Worm (Caenorhabditis elegans): ENCODE data around the gene F19C6.3.

F19C6.3 gene

DNA sequence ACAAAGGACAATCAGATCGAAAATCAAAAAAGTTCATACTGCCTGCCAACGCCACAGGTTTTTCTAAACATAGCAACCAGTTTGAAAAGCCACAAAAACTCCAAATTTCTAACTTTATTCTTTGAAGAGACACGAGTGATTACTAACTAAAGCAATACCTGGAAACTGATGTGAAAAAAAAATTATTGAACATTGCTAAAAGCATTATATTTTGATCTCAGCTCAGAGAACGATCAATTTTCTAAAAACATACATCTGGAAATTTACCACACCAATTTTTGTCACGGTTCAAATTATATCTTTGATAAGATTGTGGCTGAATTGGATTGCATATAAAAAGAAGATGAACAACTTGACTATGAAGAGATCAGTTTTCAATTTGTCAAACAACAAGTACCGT is 51.1 kb downstream of the F19C6.3 start:
- TF ChIP-seq pqm-1 (tag; optimal IDR thresholded peaks at IDR 0.05) (no peak), R02D3.7 (tag; optimal IDR thresholded peaks at IDR 0.05) (no peak), pha-4 (tag; optimal IDR thresholded peaks at IDR 0.05) (no peak), eor-1 (tag; optimal IDR thresholded peaks at IDR 0.05) (no peak), ceh-9 (tag; optimal IDR thresholded peaks at IDR 0.05) (no peak), jun-1 (tag; optimal IDR thresholded peaks at IDR 0.05) (no peak), ama-1 (optimal IDR thresholded peaks at IDR 0.05) (no peak), nhr-76 (tag; optimal IDR thresholded peaks at IDR 0.05) (no peak), ceh-82 (tag; optimal IDR thresholded peaks at IDR 0.05) (no peak), ZK546.5 (tag; optimal IDR thresholded peaks at IDR 0.05) (no peak), mdl-1 (tag; optimal IDR thresholded peaks at IDR 0.05) (no peak), egl-5 (tag; optimal IDR thresholded peaks at IDR 0.05) (no peak), nhr-77 (tag; optimal IDR thresholded peaks at IDR 0.05) (no peak), daf-12 (tag; optimal IDR thresholded peaks at IDR 0.05) (no peak), nhr-12 (tag; optimal IDR thresholded peaks at IDR 0.05) (no peak)

DNA sequence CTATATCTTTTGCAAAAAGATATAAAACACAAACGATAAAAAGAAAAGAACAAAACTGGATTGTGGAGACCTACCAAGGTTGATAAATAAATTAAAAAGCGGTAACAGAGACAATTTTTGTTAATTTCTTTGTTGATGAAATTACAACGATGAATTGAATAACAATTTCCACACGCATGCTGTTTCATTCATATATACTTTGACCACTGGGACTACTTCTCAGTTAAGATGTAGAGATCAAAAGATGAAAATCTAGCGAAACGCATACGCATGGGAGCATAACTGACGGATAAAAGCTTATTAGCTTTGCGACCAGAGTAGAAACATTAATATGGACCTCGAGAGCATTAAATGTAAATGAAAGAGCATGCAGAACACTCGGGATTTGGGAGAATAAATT is 52.5 kb downstream of the F19C6.3 start:
- TF ChIP-seq pha-4 (tag; optimal IDR thresholded peaks at IDR 0.05) (no peak), fos-1 (tag; optimal IDR thresholded peaks at IDR 0.05) (no peak), nhr-23 (tag; optimal IDR thresholded peaks at IDR 0.05) (no peak), fkh-10 (GFP tag; optimal IDR thresholded peaks at IDR 0.05) (no peak), fkh-2 (tag; optimal IDR thresholded peaks at IDR 0.05) (no peak), nhr-77 (tag; optimal IDR thresholded peaks at IDR 0.05) (no peak), snpc-4 (tag; optimal IDR thresholded peaks at IDR 0.05) (no peak), lin-39 (tag; optimal IDR thresholded peaks at IDR 0.05) (no peak), lin-15B (tag; optimal IDR thresholded peaks at IDR 0.05) (no peak), nhr-237 (tag; optimal IDR thresholded peaks at IDR 0.05) (no peak), skn-1 (tag; optimal IDR thresholded peaks at IDR 0.05) (no peak), daf-12 (tag; optimal IDR thresholded peaks at IDR 0.05) (no peak), ZK546.5 (tag; optimal IDR thresholded peaks at IDR 0.05) (no peak)
